Fruit fly (Drosophila melanogaster): ENCODE results near the gene GILT2.

DNA sequence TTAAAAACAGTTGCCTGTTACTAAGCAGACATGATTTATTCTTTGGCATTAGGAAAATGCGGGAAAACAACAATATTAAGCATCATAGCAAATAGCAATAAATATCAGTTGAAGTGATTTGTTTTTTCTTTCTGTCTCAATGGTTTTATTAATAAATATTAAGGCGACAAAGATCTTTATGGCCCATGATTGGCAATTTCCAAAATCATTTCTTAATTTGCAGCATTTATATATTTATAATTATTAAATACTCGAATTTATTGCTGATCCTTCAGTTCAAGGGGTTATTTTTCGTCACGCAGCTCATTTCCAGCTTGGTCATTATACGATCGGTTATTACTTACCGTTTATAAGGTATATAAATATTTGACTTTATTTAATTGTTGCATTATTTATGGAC, 49.0 kb downstream of the GILT2 start:
- TF ChIP-seq CTCF (optimal IDR thresholded peaks at IDR 0.05) (no peak), CG8478 (optimal IDR thresholded peaks at IDR 0.05) (no peak)

All from S2 (cell line).